Worm (Caenorhabditis elegans): ENCODE data around the gene dph-7.

Gene dph-7

DNA sequence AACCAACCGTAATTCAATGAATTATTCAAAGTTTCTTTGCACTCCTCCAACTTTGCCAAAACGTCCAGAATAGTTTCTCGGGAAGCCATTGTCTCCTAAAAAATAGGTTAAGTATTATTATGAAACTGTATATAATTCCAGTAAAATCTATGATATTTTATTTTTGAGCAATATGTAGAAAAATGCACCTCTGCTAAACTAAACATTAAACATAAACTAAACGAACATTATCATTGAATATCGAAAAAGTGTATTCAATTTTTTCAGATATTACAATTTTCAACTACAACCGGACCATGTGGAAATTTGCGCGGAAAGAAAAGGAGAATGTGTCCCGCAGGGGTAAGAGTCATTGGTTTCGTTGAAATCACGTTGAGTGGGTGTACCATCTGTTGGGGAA, 24.7 kb downstream of the dph-7 start, which contains the start of gene F53A2.3:
Gene F53A2.3, minus strand, starts transcription at position 101 of the 400 bp plus-strand sequence.
- TF ChIP-seq nhr-28 (tag; optimal IDR thresholded peaks at IDR 0.05) (no peak), tbx-8 (GFP tag; optimal IDR thresholded peaks at IDR 0.05) (no peak), nhr-237 (tag; optimal IDR thresholded peaks at IDR 0.05) (no peak), ceh-83 (GFP tag; optimal IDR thresholded peaks at IDR 0.05) (no peak), lin-13 (tag; optimal IDR thresholded peaks at IDR 0.05) (no peak)

DNA sequence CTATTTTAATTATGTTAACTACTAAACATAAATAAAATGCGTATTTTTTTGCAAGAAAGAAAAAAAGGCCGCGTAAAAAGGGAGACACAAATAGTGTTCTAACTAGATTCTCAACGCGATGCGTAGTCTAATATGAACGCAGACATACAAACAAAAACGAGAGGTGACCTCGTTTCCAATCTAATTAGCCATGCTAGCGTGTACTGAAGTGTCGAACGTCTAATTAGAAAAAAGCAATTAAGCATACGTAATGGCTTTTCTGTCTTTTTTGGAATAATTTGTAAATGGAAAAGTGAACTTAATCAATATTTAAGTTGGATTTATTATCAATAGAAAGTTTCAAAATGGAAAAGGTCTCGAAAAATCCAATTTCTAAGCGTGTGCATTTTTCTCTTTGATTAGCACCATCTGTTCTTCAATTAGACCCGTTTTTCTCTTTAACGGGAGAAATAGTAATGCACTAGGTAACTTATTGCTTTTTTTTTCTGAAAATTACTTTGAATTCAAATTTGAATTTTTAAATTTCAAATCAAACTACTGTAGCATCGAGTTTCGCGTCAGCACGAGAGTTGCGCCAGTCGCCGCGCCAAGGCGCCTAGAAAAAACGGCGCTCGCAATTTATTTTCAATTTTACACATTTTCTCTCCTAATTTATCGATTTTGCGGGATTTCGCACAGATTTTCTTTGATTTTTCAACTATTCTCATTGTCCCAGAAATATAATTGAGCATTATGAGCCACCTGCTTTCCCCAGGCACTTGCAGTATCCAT, 25.8 kb downstream of the dph-7 start:
- TF ChIP-seq hlh-1 (tag; optimal IDR thresholded peaks at IDR 0.05) (no peak), ces-1 (GFP tag; optimal IDR thresholded peaks at IDR 0.05) (peak; percentile 98), zip-8 (tag; optimal IDR thresholded peaks at IDR 0.05) (no peak), elt-3 (tag; optimal IDR thresholded peaks at IDR 0.05) (no peak), blmp-1 (tag; optimal IDR thresholded peaks at IDR 0.05) (no peak), lin-13 (tag; optimal IDR thresholded peaks at IDR 0.05) (no peak), ham-2 (GFP tag; optimal IDR thresholded peaks at IDR 0.05) (peak; percentile 30), nhr-76 (tag; optimal IDR thresholded peaks at IDR 0.05) (no peak), ceh-83 (GFP tag; optimal IDR thresholded peaks at IDR 0.05) (no peak), ceh-39 (tag; optimal IDR thresholded peaks at IDR 0.05) (no peak), nhr-2 (tag; optimal IDR thresholded peaks at IDR 0.05) (no peak)

ce11 chrIII:13341275-13341626, 26.3 kb downstream of the dph-7 start, which contains the start of gene nud-1:
Gene nud-1, plus strand, starts transcription at chrIII:13341527.
- no peak for TF ChIP-seq elt-3 (tag; optimal IDR thresholded peaks at IDR 0.05)
- no peak for TF ChIP-seq pha-4 (tag; optimal IDR thresholded peaks at IDR 0.05)
- no peak for TF ChIP-seq sptf-1 (tag; optimal IDR thresholded peaks at IDR 0.05)
- no peak for TF ChIP-seq lin-13 (tag; optimal IDR thresholded peaks at IDR 0.05)
- TF ChIP-seq cnd-1 (tag; optimal IDR thresholded peaks at IDR 0.05), result no peak
- no peak for TF ChIP-seq zip-8 (tag; optimal IDR thresholded peaks at IDR 0.05)
- TF ChIP-seq nhr-76 (tag; optimal IDR thresholded peaks at IDR 0.05), result no peak
- TF ChIP-seq drap-1 (GFP tag; optimal IDR thresholded peaks at IDR 0.05), result no peak
- no peak for TF ChIP-seq ces-1 (GFP tag; optimal IDR thresholded peaks at IDR 0.05)
- no peak for TF ChIP-seq mab-5 (tag; optimal IDR thresholded peaks at IDR 0.05)
- no peak for TF ChIP-seq mep-1 (tag; optimal IDR thresholded peaks at IDR 0.05)
- no peak for TF ChIP-seq elt-1 (tag; optimal IDR thresholded peaks at IDR 0.05; ENCODE audit: borderline replicate concordance, insufficient read depth)
- no peak for TF ChIP-seq ztf-11 (tag; optimal IDR thresholded peaks at IDR 0.05)
- TF ChIP-seq unc-62 (GFP tag; optimal IDR thresholded peaks at IDR 0.05), result no peak
- TF ChIP-seq bed-3 (GFP tag; optimal IDR thresholded peaks at IDR 0.05), result no peak
- no peak for TF ChIP-seq ceh-43 (GFP tag; optimal IDR thresholded peaks at IDR 0.05)

ce11 chrIII:13342079-13342734, 27.3 kb downstream of the dph-7 start, which contains the start of gene dro-1:
Gene dro-1, plus strand, starts transcription at chrIII:13342684.
- TF ChIP-seq mab-5 (tag; optimal IDR thresholded peaks at IDR 0.05) (no peak), ham-2 (GFP tag; optimal IDR thresholded peaks at IDR 0.05) (no peak), ztf-11 (tag; optimal IDR thresholded peaks at IDR 0.05) (no peak), zip-8 (tag; optimal IDR thresholded peaks at IDR 0.05) (no peak), sptf-1 (tag; optimal IDR thresholded peaks at IDR 0.05) (no peak), cnd-1 (tag; optimal IDR thresholded peaks at IDR 0.05) (no peak), ceh-43 (GFP tag; optimal IDR thresholded peaks at IDR 0.05) (no peak)

DNA sequence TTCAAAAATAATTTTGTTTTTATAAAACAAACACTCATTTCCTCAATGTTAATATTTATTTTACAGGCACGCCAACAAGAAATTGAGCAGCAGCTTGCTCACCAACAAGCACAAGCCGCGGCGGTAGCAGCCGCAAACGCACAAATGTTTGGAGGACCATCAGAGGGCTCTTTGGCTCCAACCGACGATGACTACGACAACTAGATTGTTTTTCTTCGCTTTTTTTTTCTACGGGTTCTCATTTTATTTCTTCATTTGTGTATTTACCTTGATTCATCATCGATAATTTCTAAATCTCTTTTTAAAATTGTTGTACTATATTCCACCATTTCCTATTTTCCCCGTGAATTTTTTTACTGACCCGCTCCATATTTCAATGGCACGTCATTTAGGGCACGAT, 28.2 kb downstream of the dph-7 start, which contains the start of gene ife-1:
Gene ife-1, plus strand, starts transcription at position 301 of the 400 bp plus-strand sequence.
- TF ChIP-seq ceh-43 (GFP tag; optimal IDR thresholded peaks at IDR 0.05), result no peak
- TF ChIP-seq lin-32 (GFP tag; optimal IDR thresholded peaks at IDR 0.05), result no peak
- no peak for TF ChIP-seq ceh-39 (tag; optimal IDR thresholded peaks at IDR 0.05)
- TF ChIP-seq blmp-1 (tag; optimal IDR thresholded peaks at IDR 0.05), result no peak
- TF ChIP-seq cnd-1 (tag; optimal IDR thresholded peaks at IDR 0.05), result no peak
- no peak for TF ChIP-seq nhr-28 (tag; optimal IDR thresholded peaks at IDR 0.05)
- no peak for TF ChIP-seq unc-120 (tag; optimal IDR thresholded peaks at IDR 0.05; ENCODE audit: poor library complexity, severe bottlenecking)
